Worm (Caenorhabditis elegans): ENCODE results near the gene C14C6.6.

C14C6.6 gene

DNA sequence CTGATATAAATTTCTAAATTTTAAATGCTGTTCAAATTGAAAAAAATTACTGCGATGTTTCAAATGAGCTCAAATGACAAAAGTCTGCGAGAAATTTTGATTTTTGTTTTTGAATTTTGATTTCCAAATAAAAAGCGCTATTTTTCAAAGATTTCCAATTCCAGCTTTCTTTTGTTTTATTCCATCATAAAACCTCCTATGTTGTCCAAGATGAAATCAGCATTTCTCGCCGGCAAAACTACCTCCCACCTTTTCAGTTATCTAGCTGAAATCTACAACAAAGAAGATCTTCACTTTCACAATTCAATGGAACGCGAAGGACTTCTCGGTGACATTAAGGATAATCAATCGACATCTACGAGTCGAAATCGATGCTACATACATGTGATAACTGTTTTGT, 31.1 kb upstream of the C14C6.6 start, which contains the start of gene K06H6.4:
K06H6.4 (plus strand) TSS at position 301 of the 400 bp plus-strand sequence.
- TF ChIP-seq nhr-25 (tag; optimal IDR thresholded peaks at IDR 0.05): no peak
- no peak for TF ChIP-seq lsy-2 (tag; optimal IDR thresholded peaks at IDR 0.05)
- TF ChIP-seq gmeb-1 (tag; optimal IDR thresholded peaks at IDR 0.05): no peak
- TF ChIP-seq nhr-21 (tag; optimal IDR thresholded peaks at IDR 0.05): no peak

DNA sequence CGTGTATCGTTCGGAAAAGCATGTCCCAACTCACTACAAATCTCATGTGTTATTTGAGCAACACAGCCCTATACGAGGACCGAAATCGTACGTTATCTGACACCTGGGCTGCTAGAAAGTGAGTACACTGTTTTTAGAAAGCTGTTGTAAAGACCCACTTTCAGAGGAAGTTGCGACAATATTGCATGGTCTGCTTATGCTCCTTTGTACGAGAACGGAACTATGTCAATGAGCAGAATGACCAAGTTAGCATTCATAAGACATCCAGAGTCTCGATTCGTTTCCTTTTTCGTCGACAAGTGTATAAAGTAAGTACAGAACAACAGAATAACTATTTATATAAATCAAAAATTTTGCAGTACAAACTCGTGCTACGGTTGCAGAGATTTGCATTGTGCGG, 29.0 kb upstream of the C14C6.6 start:
- no peak for TF ChIP-seq sem-4 (tag; optimal IDR thresholded peaks at IDR 0.05)

DNA sequence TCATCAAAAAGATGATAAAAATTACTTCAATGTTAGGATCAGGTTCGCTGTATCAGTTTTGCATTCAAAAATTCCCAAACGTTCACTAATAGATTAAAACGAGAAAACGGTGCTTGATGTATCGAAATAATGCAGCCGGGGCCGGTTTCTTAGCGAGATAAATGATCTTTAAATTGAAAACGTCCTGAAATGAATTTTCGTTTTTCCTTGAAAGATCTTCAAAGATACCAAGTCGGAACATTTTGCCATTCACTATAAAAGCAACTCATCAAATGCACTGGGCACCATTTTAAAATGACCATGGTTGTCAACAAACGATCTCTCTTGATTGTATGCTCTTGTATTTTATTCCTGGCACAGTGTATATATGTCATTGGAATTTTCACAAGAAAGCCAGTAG, 28.2 kb upstream of the C14C6.6 start, which contains the start of gene K06H6.5:
K06H6.5 (plus strand) TSS at position 301 of the 400 bp plus-strand sequence.
- TF ChIP-seq zag-1 (tag; optimal IDR thresholded peaks at IDR 0.05): no peak
- TF ChIP-seq snpc-4 (tag; optimal IDR thresholded peaks at IDR 0.05): no peak
- TF ChIP-seq ztf-4 (tag; optimal IDR thresholded peaks at IDR 0.05): no peak
- TF ChIP-seq gmeb-1 (tag; optimal IDR thresholded peaks at IDR 0.05): no peak
- no peak for TF ChIP-seq lin-39 (tag; optimal IDR thresholded peaks at IDR 0.05)
- no peak for TF ChIP-seq blmp-1 (tag; optimal IDR thresholded peaks at IDR 0.05; ENCODE audit: insufficient read depth)
- TF ChIP-seq nhr-21 (tag; optimal IDR thresholded peaks at IDR 0.05): no peak
- no peak for TF ChIP-seq elt-1 (tag; optimal IDR thresholded peaks at IDR 0.05)
- TF ChIP-seq F13H6.1 (tag; optimal IDR thresholded peaks at IDR 0.05): no peak
- TF ChIP-seq mdl-1 (tag; optimal IDR thresholded peaks at IDR 0.05): no peak
- TF ChIP-seq crh-2 (tag; optimal IDR thresholded peaks at IDR 0.05): no peak
- TF ChIP-seq aly-2 (tag; optimal IDR thresholded peaks at IDR 0.05): no peak
- TF ChIP-seq nhr-129 (tag; optimal IDR thresholded peaks at IDR 0.05): no peak
- no peak for TF ChIP-seq sma-3 (GFP tag; optimal IDR thresholded peaks at IDR 0.05)
- TF ChIP-seq lsy-2 (tag; optimal IDR thresholded peaks at IDR 0.05): no peak
- TF ChIP-seq alr-1 (tag; optimal IDR thresholded peaks at IDR 0.05): no peak
- no peak for TF ChIP-seq nhr-25 (tag; optimal IDR thresholded peaks at IDR 0.05)
- TF ChIP-seq R02D3.7 (tag; optimal IDR thresholded peaks at IDR 0.05): no peak
- no peak for TF ChIP-seq nhr-10 (tag; optimal IDR thresholded peaks at IDR 0.05)

DNA sequence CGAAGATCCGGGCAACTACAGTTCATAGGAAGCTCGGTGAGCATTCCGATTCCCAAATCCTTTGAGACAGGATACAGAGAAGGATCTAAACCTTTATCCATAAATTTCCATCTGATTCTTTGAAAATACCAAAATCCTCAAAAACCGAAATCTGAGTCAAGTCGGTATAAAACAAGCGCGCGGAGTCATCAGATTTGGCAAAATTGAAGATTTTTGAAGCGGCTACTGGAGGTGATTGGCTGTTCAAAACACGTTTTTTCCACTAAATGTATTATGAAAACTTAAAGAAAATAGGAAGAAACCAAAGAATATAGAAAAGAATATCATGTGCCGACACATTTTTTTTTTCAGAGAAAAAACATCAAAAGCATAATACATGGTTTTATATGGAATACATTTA, 26.8 kb upstream of the C14C6.6 start, which contains the start of gene C14C6.13:
C14C6.13 (minus strand) TSS at position 101 of the 400 bp plus-strand sequence.
- TF ChIP-seq alr-1 (tag; optimal IDR thresholded peaks at IDR 0.05): no peak
- TF ChIP-seq sem-4 (tag; optimal IDR thresholded peaks at IDR 0.05): no peak
- TF ChIP-seq mab-5 (tag; optimal IDR thresholded peaks at IDR 0.05): no peak
- no peak for TF ChIP-seq sma-9 (GFP tag; optimal IDR thresholded peaks at IDR 0.05)
- no peak for TF ChIP-seq sma-9 (tag; optimal IDR thresholded peaks at IDR 0.05)
- no peak for TF ChIP-seq nhr-12 (tag; optimal IDR thresholded peaks at IDR 0.05)
- TF ChIP-seq nhr-10 (tag; optimal IDR thresholded peaks at IDR 0.05): no peak
- no peak for TF ChIP-seq nhr-237 (tag; optimal IDR thresholded peaks at IDR 0.05)
- no peak for TF ChIP-seq fos-1 (tag; optimal IDR thresholded peaks at IDR 0.05)
- TF ChIP-seq R02D3.7 (tag; optimal IDR thresholded peaks at IDR 0.05): no peak
- no peak for TF ChIP-seq ceh-82 (tag; optimal IDR thresholded peaks at IDR 0.05)
- no peak for TF ChIP-seq lin-13 (GFP tag; optimal IDR thresholded peaks at IDR 0.05)
- no peak for TF ChIP-seq aly-2 (tag; optimal IDR thresholded peaks at IDR 0.05)
- no peak for TF ChIP-seq zag-1 (tag; optimal IDR thresholded peaks at IDR 0.05)
- no peak for TF ChIP-seq skn-1 (tag; optimal IDR thresholded peaks at IDR 0.05)
- TF ChIP-seq gmeb-1 (tag; optimal IDR thresholded peaks at IDR 0.05): no peak

DNA sequence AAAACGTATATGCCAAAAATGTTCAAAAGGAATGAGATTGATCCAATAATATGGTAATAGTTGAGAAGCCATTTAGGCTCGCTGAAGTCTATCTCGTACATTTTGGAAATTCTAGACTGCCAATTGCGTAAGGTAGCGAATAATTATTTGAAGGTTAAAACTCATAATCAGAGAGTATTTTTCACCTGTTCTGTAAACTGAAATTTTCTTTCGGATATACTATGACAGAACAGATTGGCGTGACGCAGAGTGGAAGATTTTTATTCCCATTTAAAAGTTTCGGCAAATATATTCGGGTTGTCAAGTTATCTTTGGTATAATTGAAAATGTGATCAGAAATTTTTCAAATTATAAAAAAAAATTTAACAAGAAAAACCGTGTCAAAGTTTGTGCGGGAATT, 20.2 kb upstream of the C14C6.6 start, which contains the start of gene sri-72:
sri-72 (minus strand) TSS at position 101 of the 400 bp plus-strand sequence.
- no peak for TF ChIP-seq lin-39 (tag; optimal IDR thresholded peaks at IDR 0.05)
- no peak for TF ChIP-seq gmeb-1 (tag; optimal IDR thresholded peaks at IDR 0.05)
- no peak for TF ChIP-seq crh-2 (tag; optimal IDR thresholded peaks at IDR 0.05)
- no peak for TF ChIP-seq snpc-4 (tag; optimal IDR thresholded peaks at IDR 0.05)
- TF ChIP-seq nhr-23 (tag; optimal IDR thresholded peaks at IDR 0.05): no peak
- TF ChIP-seq skn-1 (tag; optimal IDR thresholded peaks at IDR 0.05): no peak
- no peak for TF ChIP-seq ceh-16 (tag; optimal IDR thresholded peaks at IDR 0.05)
- no peak for TF ChIP-seq lin-13 (GFP tag; optimal IDR thresholded peaks at IDR 0.05)
- no peak for TF ChIP-seq egl-27 (tag; optimal IDR thresholded peaks at IDR 0.05)
- TF ChIP-seq lin-11 (tag; optimal IDR thresholded peaks at IDR 0.05): no peak
- no peak for TF ChIP-seq nhr-11 (tag; optimal IDR thresholded peaks at IDR 0.05)
- no peak for TF ChIP-seq sma-9 (GFP tag; optimal IDR thresholded peaks at IDR 0.05)
- TF ChIP-seq sma-9 (tag; optimal IDR thresholded peaks at IDR 0.05): no peak
- TF ChIP-seq nhr-237 (tag; optimal IDR thresholded peaks at IDR 0.05): no peak
- no peak for TF ChIP-seq dmd-4 (tag; optimal IDR thresholded peaks at IDR 0.05)
